Worm (Caenorhabditis elegans) whole organism, L2 larva: ENCODE measurements around the gene F31E8.5.

Source experiments
- C34F6.9 ChIP-seq: fragments of 150-350 bp; optimal IDR thresholded peaks from 2 replicates; lab custom pipeline; 2014; ENCODE audit warnings: missing biosample characterization, missing genetic modification characterization
- F13H6.1 ChIP-seq: sonication (generic microtip); optimal IDR thresholded peaks from 2 replicates; lab custom pipeline; 2016; ENCODE audit warnings: missing genetic modification characterization, missing compliant biosample characterization
- R02D3.7 ChIP-seq: fragments of 150-350 bp; optimal IDR thresholded peaks from 2 replicates; lab custom pipeline; 2014; ENCODE audit warnings: missing biosample characterization, missing genetic modification characterization
- Y55F3AM.14 ChIP-seq: fragments of 200-800 bp; sonication (Bioruptor generic); optimal IDR thresholded peaks from 2 replicates; lab custom pipeline; 2018; ENCODE audit warnings: mild to moderate bottlenecking, missing genetic modification characterization, missing compliant biosample characterization
- ZK546.5 ChIP-seq: sonication (generic microtip); optimal IDR thresholded peaks from 2 replicates; lab custom pipeline; 2017; ENCODE audit warnings: missing biosample characterization, missing genetic modification characterization
- ama-1 ChIP-seq: fragments of 150-350 bp; optimal IDR thresholded peaks from 2 replicates; lab custom pipeline; 2018; ENCODE audit warnings: inconsistent platforms
- blmp-1 ChIP-seq: sonication (generic microtip); optimal IDR thresholded peaks from 2 replicates; lab custom pipeline; 2017; ENCODE audit warnings: missing genetic modification characterization, mild to moderate bottlenecking, missing compliant biosample characterization, antibody characterized with exemption, moderate library complexity; ENCODE audit not compliant: insufficient read depth
- ceh-16 ChIP-seq: fragments of 150-350 bp; optimal IDR thresholded peaks from 2 replicates; lab custom pipeline; 2014; ENCODE audit warnings: missing biosample characterization, missing genetic modification characterization
- ceh-82 ChIP-seq: fragments of 150-350 bp; optimal IDR thresholded peaks from 2 replicates; lab custom pipeline; 2014; ENCODE audit warnings: missing biosample characterization, missing genetic modification characterization
- crh-2 ChIP-seq: sonication (generic microtip); optimal IDR thresholded peaks from 2 replicates; lab custom pipeline; 2017; ENCODE audit warnings: missing biosample characterization, missing genetic modification characterization
- dmd-4 ChIP-seq: sonication (generic microtip); optimal IDR thresholded peaks from 2 replicates; lab custom pipeline; 2017; ENCODE audit warnings: missing biosample characterization, missing genetic modification characterization
- egl-27 ChIP-seq: sonication (generic microtip); optimal IDR thresholded peaks from 3 replicates; lab custom pipeline; 2017; ENCODE audit warnings: missing biosample characterization, missing genetic modification reagents, missing genetic modification characterization
- elt-1 ChIP-seq: fragments of 150-350 bp; optimal IDR thresholded peaks from 2 replicates; lab custom pipeline; 2014; ENCODE audit warnings: missing biosample characterization, missing genetic modification characterization
- elt-3 ChIP-seq: sonication (generic microtip); optimal IDR thresholded peaks from 2 replicates; lab custom pipeline; 2017; ENCODE audit warnings: missing biosample characterization, missing genetic modification characterization
- fos-1 ChIP-seq: fragments of 150-350 bp; optimal IDR thresholded peaks from 2 replicates; lab custom pipeline; 2014; ENCODE audit warnings: missing biosample characterization, missing genetic modification characterization
- gmeb-1 ChIP-seq: fragments of 150-350 bp; optimal IDR thresholded peaks from 2 replicates; lab custom pipeline; 2014; ENCODE audit warnings: missing biosample characterization, missing genetic modification characterization
- lin-13 ChIP-seq: fragments of 150-350 bp; optimal IDR thresholded peaks from 2 replicates; lab custom pipeline; 2014; ENCODE audit warnings: missing biosample characterization, missing genetic modification reagents, missing genetic modification characterization
- lsy-2 ChIP-seq, 2 experiments: fragments of 150-350 bp in 1 of 2; sonication (generic microtip) in 1 of 2; optimal IDR thresholded peaks; 2 replicates each; lab custom pipeline; 2014 to 2017; ENCODE audit warnings: missing biosample characterization in 2 of 2, missing genetic modification characterization in 2 of 2
- mab-5 ChIP-seq: fragments of 150-350 bp; optimal IDR thresholded peaks from 2 replicates; lab custom pipeline; 2014; ENCODE audit warnings: missing biosample characterization, missing genetic modification characterization
- mdl-1 ChIP-seq, 2 experiments: fragments of 150-350 bp in 1 of 2; sonication (generic microtip) in 1 of 2; optimal IDR thresholded peaks; 2 replicates each; lab custom pipeline; 2017; ENCODE audit warnings: missing biosample characterization in 2 of 2, missing genetic modification characterization in 2 of 2
- nhr-12 ChIP-seq: fragments of 150-350 bp; optimal IDR thresholded peaks from 2 replicates; lab custom pipeline; 2014; ENCODE audit warnings: missing biosample characterization, missing genetic modification characterization
- nhr-129 ChIP-seq: fragments of 150-350 bp; optimal IDR thresholded peaks from 2 replicates; lab custom pipeline; 2014; ENCODE audit warnings: missing biosample characterization, missing genetic modification characterization
- nhr-21 ChIP-seq: fragments of 150-350 bp; optimal IDR thresholded peaks from 2 replicates; lab custom pipeline; 2014; ENCODE audit warnings: missing biosample characterization, missing genetic modification characterization
- nhr-25 ChIP-seq: fragments of 150-350 bp; sonication (generic microtip); optimal IDR thresholded peaks from 3 replicates; lab custom pipeline; 2014; ENCODE audit warnings: missing biosample characterization, missing genetic modification characterization
- nhr-6 ChIP-seq: fragments of 150-350 bp; optimal IDR thresholded peaks from 2 replicates; lab custom pipeline; 2014; ENCODE audit warnings: missing biosample characterization, missing genetic modification characterization
- sem-4 ChIP-seq: fragments of 150-350 bp; optimal IDR thresholded peaks from 2 replicates; lab custom pipeline; 2014; ENCODE audit warnings: missing biosample characterization, missing genetic modification reagents, missing genetic modification characterization
- sma-3 ChIP-seq: sonication (generic microtip); optimal IDR thresholded peaks from 2 replicates; lab custom pipeline; 2016; ENCODE audit warnings: missing genetic modification reagents, missing genetic modification characterization, missing compliant biosample characterization
- sma-9 ChIP-seq, 2 experiments: fragments of 150-350 bp in 1 of 2; sonication (generic microtip) in 1 of 2; optimal IDR thresholded peaks; 2 replicates each; lab custom pipeline; 2014 to 2016; ENCODE audit warnings: missing genetic modification characterization in 2 of 2, mild to moderate bottlenecking in 1 of 2, missing biosample characterization in 1 of 2, missing compliant biosample characterization in 1 of 2, missing genetic modification reagents in 1 of 2, moderate library complexity in 1 of 2
- snpc-4 ChIP-seq: fragments of 150-350 bp; optimal IDR thresholded peaks from 2 replicates; lab custom pipeline; 2014; ENCODE audit warnings: missing biosample characterization, missing genetic modification characterization
- unc-55 ChIP-seq: fragments of 150-350 bp; sonication (generic microtip); optimal IDR thresholded peaks from 3 replicates; lab custom pipeline; 2014; ENCODE audit warnings: missing biosample characterization, missing genetic modification reagents, missing genetic modification characterization
- unc-62 ChIP-seq: fragments of 150-350 bp; optimal IDR thresholded peaks from 2 replicates; lab custom pipeline; 2014; ENCODE audit warnings: missing biosample characterization, missing genetic modification reagents, missing genetic modification characterization
- zag-1 ChIP-seq: fragments of 150-350 bp; optimal IDR thresholded peaks from 2 replicates; lab custom pipeline; 2014; ENCODE audit warnings: missing biosample characterization, missing genetic modification characterization
- ztf-1 ChIP-seq: fragments of 200-800 bp; sonication (Bioruptor generic); conservative IDR thresholded peaks from 2 replicates; pipeline ENCODE4 v1.3.6; 2022; ENCODE audit warnings: missing genetic modification characterization, missing compliant biosample characterization
- ztf-11 ChIP-seq: sonication (generic microtip); optimal IDR thresholded peaks from 2 replicates; lab custom pipeline; 2017; ENCODE audit warnings: missing biosample characterization, missing genetic modification characterization
- ztf-4 ChIP-seq: fragments of 150-350 bp; optimal IDR thresholded peaks from 2 replicates; lab custom pipeline; 2014; ENCODE audit warnings: missing biosample characterization, missing genetic modification characterization

The F31E8.5 gene

ce11 chrII:6828073-6828900 is 21.2 kb upstream of the F31E8.5 start:
- TF ChIP-seq zag-1 (tag; lab: Kevin White, UChicago) (peak; percentile 8), unc-55 (GFP tag; lab: Kevin White, UChicago) (peak; percentile 3), C34F6.9 (peak; percentile 14), blmp-1 (tag; lab: Kevin White, UChicago) (no peak), sma-9 (GFP tag; optimal IDR thresholded peaks at IDR 0.05; lab: Kevin White, UChicago) (peak; percentile 38), sma-9 (tag; optimal IDR thresholded peaks at IDR 0.05; lab: Kevin White, UChicago) (no peak), sma-3 (GFP tag; lab: Kevin White, UChicago) (no peak), lsy-2 (tag; optimal IDR thresholded peaks at IDR 0.05; lab: Kevin White, UChicago) (no peak)

ce11 chrII:6827388-6827787 is 20.3 kb upstream of the F31E8.5 start:
- TF ChIP-seq C34F6.9 (peak; percentile 57), ama-1 (no peak), sma-9 (GFP tag; optimal IDR thresholded peaks at IDR 0.05; lab: Kevin White, UChicago) (peak; percentile 94), sma-9 (tag; optimal IDR thresholded peaks at IDR 0.05; lab: Kevin White, UChicago) (no peak), nhr-129 (tag; lab: Kevin White, UChicago) (peak; percentile 72), R02D3.7 (no peak), unc-55 (GFP tag; lab: Kevin White, UChicago) (peak; percentile 33), ZK546.5 (no peak), lsy-2 (tag; optimal IDR thresholded peaks at IDR 0.05; lab: Kevin White, UChicago) (peak in 1 of 2 experiments; percentile 42), snpc-4 (peak; percentile 17), sma-3 (GFP tag; lab: Kevin White, UChicago) (peak; percentile 72), lin-13 (peak; percentile 35), nhr-6 (peak; percentile 22), ceh-16 (tag; lab: Kevin White, UChicago) (peak; percentile 98), F13H6.1 (peak; percentile 87), mdl-1 (tag; optimal IDR thresholded peaks at IDR 0.05; lab: Kevin White, UChicago) (peak; percentile 13 to 14), ztf-1 (GFP tag; lab: Robert Waterston, UW) (no peak), zag-1 (tag; lab: Kevin White, UChicago) (peak; percentile 11), gmeb-1 (tag; lab: Kevin White, UChicago) (peak; percentile 32), mab-5 (tag; lab: Kevin White, UChicago) (peak; percentile 63), nhr-21 (tag; lab: Kevin White, UChicago) (peak; percentile 54), elt-1 (tag; lab: Kevin White, UChicago) (no peak), nhr-25 (peak; percentile 64), dmd-4 (tag; lab: Kevin White, UChicago) (no peak), elt-3 (tag; lab: Kevin White, UChicago) (no peak), blmp-1 (tag; lab: Kevin White, UChicago) (peak; percentile 77), egl-27 (tag; lab: Kevin White, UChicago) (peak; percentile 70), Y55F3AM.14 (no peak), ceh-82 (no peak), unc-62 (GFP tag; lab: Kevin White, UChicago) (no peak), crh-2 (peak; percentile 48), fos-1 (peak; percentile 39), sem-4 (tag; lab: Kevin White, UChicago) (peak; percentile 76)

- TF ChIP-seq nhr-129 (tag; lab: Kevin White, UChicago) (peak; percentile 70), sma-9 (GFP tag; optimal IDR thresholded peaks at IDR 0.05; lab: Kevin White, UChicago) (peak; percentile 89), sma-9 (tag; optimal IDR thresholded peaks at IDR 0.05; lab: Kevin White, UChicago) (no peak), nhr-6 (peak; percentile 61), nhr-21 (tag; lab: Kevin White, UChicago) (peak; percentile 43), sem-4 (tag; lab: Kevin White, UChicago) (peak; percentile 68), ama-1 (no peak), blmp-1 (tag; lab: Kevin White, UChicago) (peak; percentile 94), ceh-16 (tag; lab: Kevin White, UChicago) (no peak), egl-27 (tag; lab: Kevin White, UChicago) (peak; percentile 4), nhr-12 (tag; lab: Kevin White, UChicago) (no peak), sma-3 (GFP tag; lab: Kevin White, UChicago) (peak; percentile 72), elt-3 (tag; lab: Kevin White, UChicago) (no peak), crh-2 (peak; percentile 42), mdl-1 (tag; optimal IDR thresholded peaks at IDR 0.05; lab: Kevin White, UChicago) (peak in 1 of 2 experiments; percentile 16), lsy-2 (tag; optimal IDR thresholded peaks at IDR 0.05; lab: Kevin White, UChicago) (peak in 1 of 2 experiments; percentile 32), ztf-11 (no peak), fos-1 (peak; percentile 51), ztf-4 (tag; lab: Kevin White, UChicago) (peak; percentile 15), mab-5 (tag; lab: Kevin White, UChicago) (peak; percentile 13), lin-13 (peak; percentile 22), C34F6.9 (peak; percentile 31), F13H6.1 (peak; percentile 69)
Measured at ce11 chrII:6826726-6827125, 19.7 kb upstream of the F31E8.5 start.
